Worm (Caenorhabditis elegans) whole organism, young adult: ENCODE results near the gene faah-2.
"Not testable (repeated sequence)": the region's sequence is repeated elsewhere in the genome, so short reads cannot be mapped to it uniquely, and the experiment has no call there.

Experiments used
- D2030.7 ChIP-seq: fragments of 200-800 bp; sonication (Bioruptor generic); IDR thresholded peaks from 2 replicates; pipeline ENCODE4 v1.3.6; 2022; ENCODE audit warnings: missing genetic modification reagents, missing genetic modification characterization, missing compliant biosample characterization
- Y79H2A.3 ChIP-seq: fragments of 200-800 bp; sonication (Bioruptor generic); conservative IDR thresholded peaks from 2 replicates; pipeline ENCODE4 v1.3.6; 2022; ENCODE audit warnings: missing genetic modification reagents, missing genetic modification characterization, missing compliant biosample characterization
- ama-1 ChIP-seq, 3 experiments: fragments of 150-350 bp in 1 of 3; sonication (generic microtip) in 2 of 3; optimal IDR thresholded peaks; 2 replicates each; lab custom pipeline; 2014 to 2018; ENCODE audit warnings: missing biosample characterization in 2 of 3, missing genetic modification characterization in 2 of 3, missing genetic modification reagents in 2 of 3
- dox-1 ChIP-seq: fragments of 200-800 bp; sonication (Bioruptor generic); IDR thresholded peaks from 2 replicates; pipeline ENCODE4 v1.3.6; 2022; ENCODE audit warnings: missing genetic modification reagents, missing genetic modification characterization, missing compliant biosample characterization
- dpff-1 ChIP-seq: sonication (generic microtip); optimal IDR thresholded peaks from 2 replicates; lab custom pipeline; 2017; ENCODE audit warnings: mild to moderate bottlenecking, missing genetic modification characterization, missing compliant biosample characterization
- let-607 ChIP-seq, 2 experiments: fragments of 200-800 bp in 1 of 2; sonication (Bioruptor generic) in 1 of 2; sonication (generic microtip) in 1 of 2; optimal IDR thresholded peaks; 2 replicates each; lab custom pipeline; 2016 to 2018; ENCODE audit warnings: mild to moderate bottlenecking in 2 of 2, missing compliant biosample characterization in 2 of 2, missing genetic modification characterization in 2 of 2, moderate library complexity in 2 of 2, missing genotype in 1 of 2
- mcd-1 ChIP-seq: fragments of 200-800 bp; sonication (Bioruptor generic); IDR thresholded peaks from 2 replicates; pipeline ENCODE4 v1.3.6; 2022; ENCODE audit warnings: missing genetic modification reagents, missing genetic modification characterization, missing compliant biosample characterization
- nfya-1 ChIP-seq: sonication (generic microtip); optimal IDR thresholded peaks from 2 replicates; lab custom pipeline; 2017; ENCODE audit warnings: antibody characterized with exemption, missing compliant biosample characterization, missing genetic modification characterization, borderline replicate concordance; ENCODE audit not compliant: insufficient read depth
- pbrm-1 ChIP-seq: fragments of 200-800 bp; sonication (Bioruptor generic); IDR thresholded peaks from 2 replicates; pipeline ENCODE4 v1.3.6; 2022; ENCODE audit warnings: missing genetic modification reagents, missing genetic modification characterization, missing compliant biosample characterization
- unc-130 ChIP-seq: sonication (generic microtip); optimal IDR thresholded peaks from 2 replicates; lab custom pipeline; 2016; ENCODE audit warnings: missing genetic modification reagents, missing genetic modification characterization, missing compliant biosample characterization
- ztf-25 ChIP-seq: fragments of 200-800 bp; sonication (Bioruptor generic); IDR thresholded peaks from 2 replicates; pipeline ENCODE4 v1.3.6; 2022; ENCODE audit warnings: missing genetic modification reagents, missing genetic modification characterization, missing compliant biosample characterization
- ztf-26 ChIP-seq: sonication (generic microtip); optimal IDR thresholded peaks from 2 replicates; lab custom pipeline; 2017; ENCODE audit warnings: missing genetic modification characterization, missing compliant biosample characterization
- ztf-6 ChIP-seq: fragments of 200-800 bp; sonication (Bioruptor generic); IDR thresholded peaks from 2 replicates; pipeline ENCODE4 v1.3.6; 2022; ENCODE audit warnings: missing genetic modification reagents, missing genetic modification characterization, missing compliant biosample characterization

DNA sequence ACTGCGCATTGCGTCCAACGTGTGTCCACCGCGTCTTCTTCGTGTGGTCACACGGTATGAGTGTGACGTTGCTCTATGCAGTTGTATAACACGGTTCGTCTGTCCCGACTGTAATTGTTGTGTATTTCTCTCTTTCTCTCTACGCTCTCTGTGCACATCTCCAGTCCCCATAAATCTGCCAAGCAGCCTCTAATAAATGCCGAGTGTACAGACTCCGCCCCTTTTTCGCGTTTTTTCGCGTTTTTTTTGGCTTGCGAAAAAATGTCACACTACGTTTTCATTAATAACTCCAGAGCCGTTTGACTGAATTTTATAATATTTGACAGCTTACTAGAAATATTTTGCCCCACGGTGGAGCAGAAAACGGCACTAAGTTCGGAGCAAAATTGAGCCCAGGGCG lies 29.9 kb upstream of the faah-2 start, which contains the start of gene erp-44.3:
- not testable (repeated sequence) for TF ChIP-seq pbrm-1; nfya-1 (tag; lab: Kevin White, UChicago); ama-1 (optimal IDR thresholded peaks at IDR 0.05; lab: Kevin White, UChicago); ama-1 (GFP tag; optimal IDR thresholded peaks at IDR 0.05; lab: Kevin White, UChicago); ztf-6 (GFP tag; lab: Robert Waterston, UW); mcd-1; dpff-1 (tag; lab: Kevin White, UChicago); unc-130 (GFP tag; lab: Kevin White, UChicago); Y79H2A.3; let-607 (tag; optimal IDR thresholded peaks at IDR 0.05; lab: Kevin White, UChicago); ztf-25; D2030.7 (GFP tag; lab: Robert Waterston, UW); dox-1 (GFP tag; lab: Robert Waterston, UW); ztf-26 (tag; lab: Kevin White, UChicago)
